Worm (Caenorhabditis elegans) whole organism, late embryonic: Measurements from ENCODE around the gene C44H9.5.
A peak's percentile ranks its signal among the peaks of the same experiment; 100 is the strongest.

ENCODE experiments used
- C08G9.2 ChIP-seq: sonication (generic microtip); optimal IDR thresholded peaks from 2 replicates; lab custom pipeline; 2016; ENCODE audit warnings: mild to moderate bottlenecking, missing genetic modification characterization, moderate library complexity, missing compliant biosample characterization
- C38D4.7 ChIP-seq: fragments of 200-800 bp; sonication (Bioruptor generic); optimal IDR thresholded peaks from 2 replicates; lab custom pipeline; 2018; ENCODE audit warnings: mild to moderate bottlenecking, missing genetic modification characterization, moderate library complexity, missing compliant biosample characterization
- F13H6.1 ChIP-seq: sonication (generic microtip); optimal IDR thresholded peaks from 2 replicates; lab custom pipeline; 2016; ENCODE audit warnings: missing genetic modification characterization, missing compliant biosample characterization
- K09A11.1 ChIP-seq: sonication (generic microtip); optimal IDR thresholded peaks from 2 replicates; lab custom pipeline; 2017; ENCODE audit warnings: antibody characterized with exemption, mild to moderate bottlenecking, missing genetic modification characterization, missing compliant biosample characterization; ENCODE audit not compliant: insufficient read depth
- T23F11.4 ChIP-seq: fragments of 200-800 bp; sonication (Bioruptor generic); optimal IDR thresholded peaks from 2 replicates; lab custom pipeline; 2018; ENCODE audit warnings: mild to moderate bottlenecking, missing genetic modification characterization, missing compliant biosample characterization
- Y22D7AL.16 ChIP-seq: sonication (generic microtip); optimal IDR thresholded peaks from 2 replicates; lab custom pipeline; 2016; ENCODE audit warnings: missing genetic modification characterization, missing compliant biosample characterization
- ahr-1 ChIP-seq: sonication (generic microtip); optimal IDR thresholded peaks from 2 replicates; lab custom pipeline; 2016; ENCODE audit warnings: missing genetic modification characterization, missing compliant biosample characterization
- ceh-14 ChIP-seq: sonication (generic microtip); optimal IDR thresholded peaks from 2 replicates; lab custom pipeline; 2016; ENCODE audit warnings: missing genotype, missing genetic modification characterization, missing compliant biosample characterization
- ceh-19 ChIP-seq: fragments of 200-800 bp; sonication (Bioruptor generic); optimal IDR thresholded peaks from 2 replicates; lab custom pipeline; 2018; ENCODE audit warnings: mild to moderate bottlenecking, missing genetic modification characterization, missing compliant biosample characterization
- ceh-2 ChIP-seq: sonication (generic microtip); optimal IDR thresholded peaks from 2 replicates; lab custom pipeline; 2016; ENCODE audit warnings: missing genotype, missing genetic modification characterization, missing compliant biosample characterization
- ceh-22 ChIP-seq: sonication (generic microtip); optimal IDR thresholded peaks from 2 replicates; lab custom pipeline; 2017; ENCODE audit warnings: missing biosample characterization, missing genetic modification characterization
- ceh-24 ChIP-seq: sonication (generic microtip); optimal IDR thresholded peaks from 2 replicates; lab custom pipeline; 2016; ENCODE audit warnings: mild to moderate bottlenecking, missing genetic modification characterization, missing compliant biosample characterization
- ceh-30 ChIP-seq: fragments of 150-350 bp; optimal IDR thresholded peaks from 2 replicates; lab custom pipeline; 2014; ENCODE audit warnings: missing biosample characterization, missing genetic modification characterization
- ceh-31 ChIP-seq: sonication (generic microtip); optimal IDR thresholded peaks from 2 replicates; lab custom pipeline; 2016; ENCODE audit warnings: missing genetic modification characterization, missing compliant biosample characterization
- ceh-34 ChIP-seq: sonication (generic microtip); optimal IDR thresholded peaks from 2 replicates; lab custom pipeline; 2016; ENCODE audit warnings: mild to moderate bottlenecking, missing genetic modification characterization, missing compliant biosample characterization
- ceh-9 ChIP-seq: sonication (generic microtip); optimal IDR thresholded peaks from 2 replicates; lab custom pipeline; 2016; ENCODE audit warnings: mild to moderate bottlenecking, missing genetic modification characterization, inconsistent platforms, missing compliant biosample characterization
- che-1 ChIP-seq: sonication (generic microtip); optimal IDR thresholded peaks from 2 replicates; lab custom pipeline; 2016; ENCODE audit warnings: mild to moderate bottlenecking, missing genetic modification characterization, missing compliant biosample characterization
- elt-2 ChIP-seq: sonication (generic microtip); optimal IDR thresholded peaks from 2 replicates; lab custom pipeline; 2016; ENCODE audit warnings: missing genetic modification reagents, missing genetic modification characterization, missing compliant biosample characterization
- eyg-1 ChIP-seq: sonication (generic microtip); optimal IDR thresholded peaks from 2 replicates; lab custom pipeline; 2016; ENCODE audit warnings: missing genotype, missing genetic modification characterization, missing compliant biosample characterization
- fax-1 ChIP-seq: sonication (generic microtip); optimal IDR thresholded peaks from 2 replicates; lab custom pipeline; 2016; ENCODE audit warnings: missing genotype, missing genetic modification characterization, missing compliant biosample characterization
- fkh-10 ChIP-seq: fragments of 150-350 bp; optimal IDR thresholded peaks from 2 replicates; lab custom pipeline; 2014; ENCODE audit warnings: missing biosample characterization, missing genetic modification reagents, missing genetic modification characterization
- fkh-6 ChIP-seq: sonication (generic microtip); optimal IDR thresholded peaks from 2 replicates; lab custom pipeline; 2016; ENCODE audit warnings: missing genetic modification characterization, missing compliant biosample characterization
- gmeb-2 ChIP-seq: sonication (generic microtip); optimal IDR thresholded peaks from 2 replicates; lab custom pipeline; 2016; ENCODE audit warnings: missing genetic modification characterization, inconsistent platforms, missing compliant biosample characterization
- hlh-13 ChIP-seq: fragments of 200-800 bp; sonication (Bioruptor generic); optimal IDR thresholded peaks from 2 replicates; lab custom pipeline; 2018; ENCODE audit warnings: mild to moderate bottlenecking, missing genetic modification characterization, missing compliant biosample characterization
- hlh-15 ChIP-seq: sonication (generic microtip); optimal IDR thresholded peaks from 2 replicates; lab custom pipeline; 2016; ENCODE audit warnings: missing genetic modification characterization, missing compliant biosample characterization
- hlh-30 ChIP-seq: sonication (generic microtip); optimal IDR thresholded peaks from 2 replicates; lab custom pipeline; 2017; ENCODE audit warnings: antibody characterized with exemption, missing genetic modification characterization, missing compliant biosample characterization; ENCODE audit not compliant: insufficient read depth
- hlh-6 ChIP-seq: sonication (generic microtip); optimal IDR thresholded peaks from 2 replicates; lab custom pipeline; 2016; ENCODE audit warnings: missing genotype, missing genetic modification characterization, missing compliant biosample characterization
- hlh-8 ChIP-seq: sonication (generic microtip); optimal IDR thresholded peaks from 2 replicates; lab custom pipeline; 2016; ENCODE audit warnings: missing genotype, missing genetic modification characterization, missing compliant biosample characterization
- mec-3 ChIP-seq: sonication (generic microtip); optimal IDR thresholded peaks from 2 replicates; lab custom pipeline; 2016; ENCODE audit warnings: borderline replicate concordance, missing genetic modification characterization, missing compliant biosample characterization
- nhr-11 ChIP-seq: fragments of 150-350 bp; optimal IDR thresholded peaks from 2 replicates; lab custom pipeline; 2014; ENCODE audit warnings: missing biosample characterization, missing genetic modification characterization
- odd-2 ChIP-seq: sonication (generic microtip); optimal IDR thresholded peaks from 2 replicates; lab custom pipeline; 2017; ENCODE audit warnings: antibody characterized with exemption, mild to moderate bottlenecking, missing genetic modification characterization, missing compliant biosample characterization
- pag-3 ChIP-seq: sonication (generic microtip); optimal IDR thresholded peaks from 2 replicates; lab custom pipeline; 2016; ENCODE audit warnings: missing compliant biosample characterization, missing genetic modification characterization, borderline replicate concordance
- pax-1 ChIP-seq: fragments of 150-350 bp; optimal IDR thresholded peaks from 2 replicates; lab custom pipeline; 2014; ENCODE audit warnings: missing biosample characterization, missing genetic modification characterization
- pha-2 ChIP-seq: sonication (generic microtip); optimal IDR thresholded peaks from 2 replicates; lab custom pipeline; 2017; ENCODE audit warnings: mild to moderate bottlenecking, missing genetic modification characterization, missing compliant biosample characterization
- pros-1 ChIP-seq: fragments of 150-350 bp; optimal IDR thresholded peaks from 2 replicates; lab custom pipeline; 2014; ENCODE audit warnings: missing biosample characterization, missing genetic modification reagents, missing genetic modification characterization
- rnt-1 ChIP-seq: sonication (generic microtip); optimal IDR thresholded peaks from 2 replicates; lab custom pipeline; 2016; ENCODE audit warnings: missing genetic modification characterization, missing compliant biosample characterization
- sdc-2 ChIP-seq: sonication (generic microtip); optimal IDR thresholded peaks from 2 replicates; lab custom pipeline; 2016; ENCODE audit warnings: missing genotype, missing genetic modification characterization, missing compliant biosample characterization
- sox-2 ChIP-seq: fragments of 200-800 bp; sonication (Bioruptor generic); IDR thresholded peaks from 2 replicates; pipeline ENCODE4 v1.3.6; 2022; ENCODE audit warnings: missing genetic modification reagents, missing genetic modification characterization, missing compliant biosample characterization
- syd-9 ChIP-seq: sonication (generic microtip); optimal IDR thresholded peaks from 2 replicates; lab custom pipeline; 2016; ENCODE audit warnings: mild to moderate bottlenecking, missing genetic modification characterization, moderate library complexity, missing compliant biosample characterization
- tbx-2 ChIP-seq: sonication (generic microtip); optimal IDR thresholded peaks from 2 replicates; lab custom pipeline; 2016; ENCODE audit warnings: missing genetic modification characterization, missing compliant biosample characterization
- unc-3 ChIP-seq, 2 experiments: fragments of 200-800 bp in 1 of 2; sonication (Bioruptor generic) in 1 of 2; sonication (generic microtip) in 1 of 2; conservative IDR thresholded peaks in 1 of 2; optimal IDR thresholded peaks in 1 of 2; 2 replicates each; pipeline versions ENCODE4 v1.3.6 to Lab custom; 2016 to 2022; ENCODE audit warnings: missing compliant biosample characterization in 2 of 2, missing genetic modification characterization in 2 of 2, missing genetic modification reagents in 1 of 2
- unc-42 ChIP-seq: sonication (generic microtip); optimal IDR thresholded peaks from 2 replicates; lab custom pipeline; 2016; ENCODE audit warnings: missing genotype, missing genetic modification characterization, missing compliant biosample characterization
- unc-55 ChIP-seq: sonication (generic microtip); optimal IDR thresholded peaks from 2 replicates; lab custom pipeline; 2017; ENCODE audit warnings: missing biosample characterization, missing genetic modification reagents, missing genetic modification characterization
- zip-5 ChIP-seq: sonication (generic microtip); optimal IDR thresholded peaks from 2 replicates; lab custom pipeline; 2016; ENCODE audit warnings: missing genetic modification characterization, missing compliant biosample characterization

Gene C44H9.5

ce11 chrV:12818486-12818885, 31.2 kb downstream of the C44H9.5 start:
- TF ChIP-seq unc-42, result peak; percentile 65
- no peak for TF ChIP-seq T23F11.4 (GFP tag; lab: Kevin White, UChicago)

- TF ChIP-seq F13H6.1 (tag; lab: Kevin White, UChicago) (no peak), nhr-11 (tag; lab: Kevin White, UChicago) (no peak), fkh-10 (GFP tag; lab: Kevin White, UChicago) (no peak), sox-2 (GFP tag; lab: Robert Waterston, UW) (no peak), unc-42 (no peak), hlh-6 (tag; lab: Kevin White, UChicago) (no peak), ceh-24 (tag; lab: Kevin White, UChicago) (no peak), Y22D7AL.16 (tag; lab: Kevin White, UChicago) (no peak), T23F11.4 (GFP tag; lab: Kevin White, UChicago) (no peak), fkh-6 (tag; lab: Kevin White, UChicago) (no peak), zip-5 (no peak), elt-2 (tag; lab: Kevin White, UChicago) (no peak)
These were observed 33.0 kb downstream of the C44H9.5 start for ce11 chrV:12816672-12817071.

DNA sequence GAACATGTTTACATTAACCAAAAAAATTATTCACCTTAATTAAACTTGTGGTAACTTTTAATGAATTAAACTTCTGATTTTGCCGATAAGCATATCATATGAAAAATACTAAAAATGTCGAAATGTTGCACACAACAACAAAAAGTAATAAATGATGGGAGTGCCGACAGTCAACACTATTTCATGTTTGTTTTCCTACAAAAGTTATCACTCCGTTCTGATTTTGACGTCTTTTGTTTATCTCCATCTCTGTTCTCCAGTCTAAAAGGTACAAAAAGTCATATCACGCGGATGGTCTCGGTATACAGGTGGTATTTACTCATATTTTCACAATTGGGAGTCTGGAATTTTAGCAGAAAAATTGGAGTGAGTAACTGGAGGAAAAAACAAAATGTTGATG, 34.3 kb downstream of the C44H9.5 start:
- TF ChIP-seq sox-2 (GFP tag; lab: Robert Waterston, UW) (no peak), eyg-1 (tag; lab: Kevin White, UChicago) (no peak), ceh-2 (tag; lab: Kevin White, UChicago) (no peak), C08G9.2 (tag; lab: Kevin White, UChicago) (no peak), pros-1 (tag; lab: Kevin White, UChicago) (no peak), fkh-10 (GFP tag; lab: Kevin White, UChicago) (no peak), ceh-19 (GFP tag; lab: Kevin White, UChicago) (no peak), hlh-8 (tag; lab: Kevin White, UChicago) (no peak), ahr-1 (tag; lab: Kevin White, UChicago) (no peak), sdc-2 (no peak), ceh-34 (tag; lab: Kevin White, UChicago) (no peak), hlh-15 (tag; lab: Kevin White, UChicago) (no peak), ceh-14 (tag; lab: Kevin White, UChicago) (no peak)

DNA sequence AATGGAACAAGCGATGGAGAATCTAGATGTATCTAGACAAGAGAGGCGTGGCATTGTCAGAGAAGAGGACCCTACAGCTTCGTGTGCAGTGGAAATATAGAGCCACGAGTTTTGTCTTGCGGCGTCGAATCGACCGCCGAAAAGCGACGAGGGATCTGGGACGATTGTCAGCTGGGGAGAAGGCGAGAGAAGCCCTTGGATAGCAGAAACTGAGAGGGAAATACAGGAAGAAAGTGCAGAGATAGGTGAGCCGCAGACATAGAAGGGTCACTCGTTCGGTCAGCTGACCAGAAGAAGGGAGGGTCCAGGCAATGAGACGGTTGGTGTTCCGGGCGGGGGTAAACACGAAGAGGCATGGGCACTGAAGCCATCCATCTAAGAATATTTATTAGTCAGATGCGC, 35.2 kb downstream of the C44H9.5 start:
- TF ChIP-seq hlh-8 (tag; lab: Kevin White, UChicago) (no peak), ceh-30 (no peak), ceh-24 (tag; lab: Kevin White, UChicago) (no peak), elt-2 (tag; lab: Kevin White, UChicago) (no peak), ceh-31 (tag; lab: Kevin White, UChicago) (peak; percentile 76), rnt-1 (tag; lab: Kevin White, UChicago) (peak; percentile 57), Y22D7AL.16 (tag; lab: Kevin White, UChicago) (no peak), sdc-2 (peak; percentile 28), gmeb-2 (no peak), pax-1 (tag; lab: Kevin White, UChicago) (no peak), tbx-2 (tag; lab: Kevin White, UChicago) (peak; percentile 62), syd-9 (tag; lab: Kevin White, UChicago) (peak; percentile 27), ceh-9 (tag; lab: Kevin White, UChicago) (no peak), hlh-13 (GFP tag; lab: Kevin White, UChicago) (no peak), fkh-6 (tag; lab: Kevin White, UChicago) (no peak), C08G9.2 (tag; lab: Kevin White, UChicago) (peak; percentile 53), hlh-30 (peak; percentile 96), ahr-1 (tag; lab: Kevin White, UChicago) (no peak), che-1 (tag; lab: Kevin White, UChicago) (no peak), unc-55 (GFP tag; lab: Kevin White, UChicago) (peak; percentile 70), zip-5 (no peak), odd-2 (tag; lab: Kevin White, UChicago) (no peak), ceh-14 (tag; lab: Kevin White, UChicago) (peak; percentile 42), ceh-22 (tag; lab: Kevin White, UChicago) (no peak), pag-3 (no peak), fkh-10 (GFP tag; lab: Kevin White, UChicago) (no peak), fax-1 (no peak), mec-3 (tag; lab: Kevin White, UChicago) (no peak), pha-2 (tag; lab: Kevin White, UChicago) (no peak), K09A11.1 (tag; lab: Kevin White, UChicago) (no peak), eyg-1 (tag; lab: Kevin White, UChicago) (no peak), C38D4.7 (GFP tag; lab: Kevin White, UChicago) (no peak), unc-3 (GFP tag; conservative IDR thresholded peaks at IDR 0.05; lab: Robert Waterston, UW) (no peak), unc-3 (tag; optimal IDR thresholded peaks at IDR 0.05; lab: Kevin White, UChicago) (no peak)
